Worm (Caenorhabditis elegans) whole organism, young adult: ENCODE measurements around the gene cni-1.

ENCODE experiments used
- F10E7.11 ChIP-seq: sonication (generic microtip); optimal IDR thresholded peaks from 2 replicates; lab custom pipeline; 2017; ENCODE audit warnings: mild to moderate bottlenecking, missing genetic modification characterization, moderate library complexity, missing compliant biosample characterization
- let-607 ChIP-seq, 2 experiments: fragments of 200-800 bp in 1 of 2; sonication (Bioruptor generic) in 1 of 2; sonication (generic microtip) in 1 of 2; optimal IDR thresholded peaks; 2 replicates each; lab custom pipeline; 2016 to 2018; ENCODE audit warnings: mild to moderate bottlenecking in 2 of 2, missing compliant biosample characterization in 2 of 2, missing genetic modification characterization in 2 of 2, moderate library complexity in 2 of 2, missing genotype in 1 of 2
- nhr-120 ChIP-seq: fragments of 200-800 bp; sonication (Bioruptor generic); IDR thresholded peaks from 2 replicates; pipeline ENCODE4 v1.3.6; 2022; ENCODE audit warnings: missing genetic modification characterization, missing compliant biosample characterization
- ztf-6 ChIP-seq: fragments of 200-800 bp; sonication (Bioruptor generic); IDR thresholded peaks from 2 replicates; pipeline ENCODE4 v1.3.6; 2022; ENCODE audit warnings: missing genetic modification reagents, missing genetic modification characterization, missing compliant biosample characterization

ce11 chrV:13202127-13202610 lies 22.0 kb downstream of the cni-1 start, which contains the start of the genes col-159 and col-160:
- TF ChIP-seq nhr-120 (GFP tag; lab: Robert Waterston, UW) (no peak), F10E7.11 (tag; lab: Kevin White, UChicago) (no peak), ztf-6 (no peak), let-607 (tag; optimal IDR thresholded peaks at IDR 0.05; lab: Kevin White, UChicago) (no peak)
